Worm (Caenorhabditis elegans) whole organism, late embryonic: ENCODE results near the gene C16C8.25.

Source experiments
- C38D4.7 ChIP-seq: fragments of 200-800 bp; sonication (Bioruptor generic); optimal IDR thresholded peaks from 2 replicates; lab custom pipeline; 2018; ENCODE audit warnings: mild to moderate bottlenecking, missing genetic modification characterization, moderate library complexity, missing compliant biosample characterization
- T23F11.4 ChIP-seq: fragments of 200-800 bp; sonication (Bioruptor generic); optimal IDR thresholded peaks from 2 replicates; lab custom pipeline; 2018; ENCODE audit warnings: mild to moderate bottlenecking, missing genetic modification characterization, missing compliant biosample characterization
- Y22D7AL.16 ChIP-seq: sonication (generic microtip); optimal IDR thresholded peaks from 2 replicates; lab custom pipeline; 2016; ENCODE audit warnings: missing genetic modification characterization, missing compliant biosample characterization
- ahr-1 ChIP-seq: sonication (generic microtip); optimal IDR thresholded peaks from 2 replicates; lab custom pipeline; 2016; ENCODE audit warnings: missing genetic modification characterization, missing compliant biosample characterization
- ceh-18 ChIP-seq: sonication (generic microtip); optimal IDR thresholded peaks from 2 replicates; lab custom pipeline; 2016; ENCODE audit warnings: missing genetic modification characterization, missing compliant biosample characterization
- ceh-19 ChIP-seq: fragments of 200-800 bp; sonication (Bioruptor generic); optimal IDR thresholded peaks from 2 replicates; lab custom pipeline; 2018; ENCODE audit warnings: mild to moderate bottlenecking, missing genetic modification characterization, missing compliant biosample characterization
- ceh-2 ChIP-seq: sonication (generic microtip); optimal IDR thresholded peaks from 2 replicates; lab custom pipeline; 2016; ENCODE audit warnings: missing genotype, missing genetic modification characterization, missing compliant biosample characterization
- ceh-24 ChIP-seq: sonication (generic microtip); optimal IDR thresholded peaks from 2 replicates; lab custom pipeline; 2016; ENCODE audit warnings: mild to moderate bottlenecking, missing genetic modification characterization, missing compliant biosample characterization
- ceh-30 ChIP-seq: fragments of 150-350 bp; optimal IDR thresholded peaks from 2 replicates; lab custom pipeline; 2014; ENCODE audit warnings: missing biosample characterization, missing genetic modification characterization
- ceh-31 ChIP-seq: sonication (generic microtip); optimal IDR thresholded peaks from 2 replicates; lab custom pipeline; 2016; ENCODE audit warnings: missing genetic modification characterization, missing compliant biosample characterization
- ceh-34 ChIP-seq: sonication (generic microtip); optimal IDR thresholded peaks from 2 replicates; lab custom pipeline; 2016; ENCODE audit warnings: mild to moderate bottlenecking, missing genetic modification characterization, missing compliant biosample characterization
- ceh-48 ChIP-seq: sonication (generic microtip); optimal IDR thresholded peaks from 2 replicates; lab custom pipeline; 2016; ENCODE audit warnings: missing genetic modification characterization, inconsistent platforms, missing compliant biosample characterization
- ceh-6 ChIP-seq: fragments of 200-800 bp; sonication (Bioruptor generic); optimal IDR thresholded peaks from 2 replicates; lab custom pipeline; 2018; ENCODE audit warnings: mild to moderate bottlenecking, missing genetic modification characterization, missing compliant biosample characterization
- che-1 ChIP-seq: sonication (generic microtip); optimal IDR thresholded peaks from 2 replicates; lab custom pipeline; 2016; ENCODE audit warnings: mild to moderate bottlenecking, missing genetic modification characterization, missing compliant biosample characterization
- elt-2 ChIP-seq: sonication (generic microtip); optimal IDR thresholded peaks from 2 replicates; lab custom pipeline; 2016; ENCODE audit warnings: missing genetic modification reagents, missing genetic modification characterization, missing compliant biosample characterization
- elt-4 ChIP-seq: sonication (generic microtip); optimal IDR thresholded peaks from 2 replicates; lab custom pipeline; 2016; ENCODE audit warnings: missing genetic modification characterization, missing compliant biosample characterization
- fkh-10 ChIP-seq: fragments of 150-350 bp; optimal IDR thresholded peaks from 2 replicates; lab custom pipeline; 2014; ENCODE audit warnings: missing biosample characterization, missing genetic modification reagents, missing genetic modification characterization
- fkh-6 ChIP-seq: sonication (generic microtip); optimal IDR thresholded peaks from 2 replicates; lab custom pipeline; 2016; ENCODE audit warnings: missing genetic modification characterization, missing compliant biosample characterization
- hlh-6 ChIP-seq: sonication (generic microtip); optimal IDR thresholded peaks from 2 replicates; lab custom pipeline; 2016; ENCODE audit warnings: missing genotype, missing genetic modification characterization, missing compliant biosample characterization
- lim-6 ChIP-seq: sonication (generic microtip); optimal IDR thresholded peaks from 2 replicates; lab custom pipeline; 2016; ENCODE audit warnings: missing genetic modification characterization, missing compliant biosample characterization
- lin-11 ChIP-seq: fragments of 200-800 bp; sonication (Bioruptor generic); optimal IDR thresholded peaks from 2 replicates; lab custom pipeline; 2018; ENCODE audit warnings: mild to moderate bottlenecking, missing genetic modification characterization, missing compliant biosample characterization
- mec-3 ChIP-seq: sonication (generic microtip); optimal IDR thresholded peaks from 2 replicates; lab custom pipeline; 2016; ENCODE audit warnings: borderline replicate concordance, missing genetic modification characterization, missing compliant biosample characterization
- nfya-1 ChIP-seq: sonication (generic microtip); optimal IDR thresholded peaks from 2 replicates; lab custom pipeline; 2017; ENCODE audit warnings: missing genetic modification characterization, mild to moderate bottlenecking, missing compliant biosample characterization, antibody characterized with exemption, moderate library complexity
- nhr-11 ChIP-seq: fragments of 150-350 bp; optimal IDR thresholded peaks from 2 replicates; lab custom pipeline; 2014; ENCODE audit warnings: missing biosample characterization, missing genetic modification characterization
- nhr-232 ChIP-seq: sonication (generic microtip); optimal IDR thresholded peaks from 2 replicates; lab custom pipeline; 2016; ENCODE audit warnings: missing genetic modification characterization, missing compliant biosample characterization
- npax-4 ChIP-seq: sonication (generic microtip); optimal IDR thresholded peaks from 2 replicates; lab custom pipeline; 2016; ENCODE audit warnings: missing genetic modification characterization, missing compliant biosample characterization
- pha-2 ChIP-seq: sonication (generic microtip); optimal IDR thresholded peaks from 2 replicates; lab custom pipeline; 2017; ENCODE audit warnings: mild to moderate bottlenecking, missing genetic modification characterization, missing compliant biosample characterization
- pha-4 ChIP-seq: fragments of 150-350 bp; optimal IDR thresholded peaks from 2 replicates; lab custom pipeline; 2018; ENCODE audit warnings: missing biosample characterization, missing genetic modification reagents, missing genetic modification characterization
- pros-1 ChIP-seq: fragments of 150-350 bp; optimal IDR thresholded peaks from 2 replicates; lab custom pipeline; 2014; ENCODE audit warnings: missing biosample characterization, missing genetic modification reagents, missing genetic modification characterization
- sox-2 ChIP-seq: fragments of 200-800 bp; sonication (Bioruptor generic); IDR thresholded peaks from 2 replicates; pipeline ENCODE4 v1.3.6; 2022; ENCODE audit warnings: missing genetic modification reagents, missing genetic modification characterization, missing compliant biosample characterization
- syd-9 ChIP-seq: sonication (generic microtip); optimal IDR thresholded peaks from 2 replicates; lab custom pipeline; 2016; ENCODE audit warnings: mild to moderate bottlenecking, missing genetic modification characterization, moderate library complexity, missing compliant biosample characterization
- tbx-7 ChIP-seq: sonication (generic microtip); optimal IDR thresholded peaks from 2 replicates; lab custom pipeline; 2016; ENCODE audit warnings: missing genotype, missing genetic modification characterization, missing compliant biosample characterization
- ttx-3 ChIP-seq: sonication (generic microtip); optimal IDR thresholded peaks from 2 replicates; lab custom pipeline; 2016; ENCODE audit warnings: missing genetic modification reagents, missing genetic modification characterization, missing compliant biosample characterization
- unc-3 ChIP-seq, 2 experiments: fragments of 200-800 bp in 1 of 2; sonication (Bioruptor generic) in 1 of 2; sonication (generic microtip) in 1 of 2; conservative IDR thresholded peaks in 1 of 2; optimal IDR thresholded peaks in 1 of 2; 2 replicates each; pipeline versions ENCODE4 v1.3.6 to Lab custom; 2016 to 2022; ENCODE audit warnings: missing compliant biosample characterization in 2 of 2, missing genetic modification characterization in 2 of 2, missing genetic modification reagents in 1 of 2
- unc-42 ChIP-seq: sonication (generic microtip); optimal IDR thresholded peaks from 2 replicates; lab custom pipeline; 2016; ENCODE audit warnings: missing genotype, missing genetic modification characterization, missing compliant biosample characterization
- ztf-16 ChIP-seq: sonication (generic microtip); optimal IDR thresholded peaks from 2 replicates; lab custom pipeline; 2017; ENCODE audit warnings: missing genetic modification characterization, missing compliant biosample characterization

Gene C16C8.25

DNA sequence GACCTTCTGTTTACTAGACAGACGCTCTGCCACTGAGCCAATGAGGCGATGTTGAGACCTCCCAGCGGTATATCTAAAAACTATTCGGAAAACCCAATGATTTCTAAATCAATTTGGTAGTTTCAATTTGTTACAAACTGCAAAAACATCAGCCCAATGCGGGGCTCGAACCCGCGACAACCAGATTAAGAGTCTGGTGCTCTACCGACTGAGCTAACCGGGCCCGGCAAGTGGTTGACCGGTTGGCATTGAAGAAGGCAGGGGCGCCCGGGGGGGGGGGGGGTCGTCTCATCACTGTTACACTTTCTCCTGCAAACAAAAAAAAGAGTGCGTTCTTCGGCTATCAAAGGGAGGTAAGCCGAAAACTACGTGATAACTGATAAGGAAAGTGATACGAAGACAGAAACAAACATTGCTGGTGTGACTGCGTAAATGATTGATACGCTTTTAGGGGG is 9.8 kb upstream of the C16C8.25 start (continued):
- TF ChIP-seq lim-6 (tag; lab: Kevin White, UChicago) (no peak), ztf-16 (tag; lab: Kevin White, UChicago) (no peak), ceh-19 (GFP tag; lab: Kevin White, UChicago) (peak; percentile 16), nhr-232 (tag; lab: Kevin White, UChicago) (no peak), ceh-48 (no peak), C38D4.7 (GFP tag; lab: Kevin White, UChicago) (peak; percentile 57), ceh-6 (peak; percentile 64), unc-3 (GFP tag; conservative IDR thresholded peaks at IDR 0.05; lab: Robert Waterston, UW) (peak; percentile 56; the same call in 1 of the 2 replicates), unc-3 (tag; optimal IDR thresholded peaks at IDR 0.05; lab: Kevin White, UChicago) (no peak), syd-9 (tag; lab: Kevin White, UChicago) (no peak), sox-2 (GFP tag; lab: Robert Waterston, UW) (no peak), tbx-7 (tag; lab: Kevin White, UChicago) (no peak), ceh-31 (tag; lab: Kevin White, UChicago) (no peak), ceh-18 (tag; lab: Kevin White, UChicago) (no peak), pha-4 (tag; lab: Kevin White, UChicago) (no peak), T23F11.4 (GFP tag; lab: Kevin White, UChicago) (peak; percentile 26), npax-4 (tag; lab: Kevin White, UChicago) (no peak), ceh-2 (tag; lab: Kevin White, UChicago) (peak; percentile 40), hlh-6 (tag; lab: Kevin White, UChicago) (peak; percentile 63), unc-42 (no peak), ceh-30 (tag; lab: Kevin White, UChicago) (no peak), ttx-3 (no peak), nhr-11 (no peak), Y22D7AL.16 (tag; lab: Kevin White, UChicago) (peak; percentile 42), nfya-1 (tag; lab: Kevin White, UChicago) (no peak), ceh-24 (tag; lab: Kevin White, UChicago) (no peak), fkh-10 (GFP tag; lab: Kevin White, UChicago) (no peak), elt-2 (tag; lab: Kevin White, UChicago) (peak; percentile 97), mec-3 (tag; lab: Kevin White, UChicago) (no peak), che-1 (peak; percentile 63), lin-11 (peak; percentile 15), pha-2 (tag; lab: Kevin White, UChicago) (peak; percentile 56), elt-4 (tag; lab: Kevin White, UChicago) (no peak)

DNA sequence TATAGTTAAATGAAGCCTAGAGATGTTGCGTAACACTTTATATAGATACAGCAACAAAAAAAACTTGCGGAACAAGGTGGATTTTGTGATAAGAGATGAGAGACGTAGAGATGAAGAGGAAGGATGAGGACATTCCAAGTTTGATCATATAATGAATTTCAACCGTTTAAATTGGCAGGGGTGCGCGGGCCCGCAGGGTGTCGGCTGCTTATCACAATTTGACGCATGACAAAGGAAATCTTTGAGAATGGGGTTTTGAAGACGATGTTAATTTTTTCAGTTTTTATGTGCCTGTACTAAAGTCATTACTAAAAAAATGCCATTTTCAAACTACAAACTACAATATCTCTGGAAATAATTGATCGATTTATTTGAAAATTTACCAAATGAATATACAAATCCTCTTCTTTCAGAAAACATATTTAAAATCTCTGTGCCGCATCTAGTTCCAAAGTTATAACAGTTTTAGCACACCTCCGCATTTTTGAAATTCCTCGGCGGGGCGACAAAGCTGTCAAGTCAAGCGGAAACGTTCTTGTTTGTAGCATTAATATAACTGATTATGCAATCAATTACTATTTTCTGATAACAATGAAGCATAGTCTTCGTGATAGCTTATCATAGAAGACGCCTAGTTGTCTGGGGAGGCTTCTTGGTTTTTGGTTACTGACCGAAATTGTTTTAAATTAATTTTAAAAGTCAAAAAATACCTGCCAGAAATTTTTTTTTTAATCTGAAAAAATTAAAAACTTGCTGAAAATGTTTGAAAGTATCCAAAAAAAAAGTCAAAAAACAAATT is 9.0 kb upstream of the C16C8.25 start:
- no peak for TF ChIP-seq ahr-1 (tag; lab: Kevin White, UChicago)
- TF ChIP-seq lin-11, result no peak
- no peak for TF ChIP-seq sox-2 (GFP tag; lab: Robert Waterston, UW)
- no peak for TF ChIP-seq pros-1 (tag; lab: Kevin White, UChicago)
- TF ChIP-seq T23F11.4 (GFP tag; lab: Kevin White, UChicago), result no peak
- peak; percentile 39 for TF ChIP-seq elt-2 (tag; lab: Kevin White, UChicago)
- TF ChIP-seq, all 69 proteins: peak for 1

DNA sequence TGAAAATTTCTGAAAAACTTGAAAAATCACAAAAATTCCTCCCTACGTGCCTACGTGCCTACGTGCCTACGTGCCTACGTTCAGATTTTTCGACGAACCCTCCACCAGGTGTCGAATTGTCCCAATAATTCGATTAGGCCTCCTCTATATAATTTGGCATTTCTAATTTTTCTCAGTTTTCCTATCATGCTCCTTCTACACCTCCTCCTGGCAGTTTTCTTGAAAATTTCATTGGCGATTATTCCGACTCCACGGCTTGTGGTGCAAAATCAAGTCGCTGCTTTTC is 8.4 kb upstream of the C16C8.25 start, which contains the start of gene C16C8.17:
Gene C16C8.17 (plus strand): TSS at position 187 of the 286 bp plus-strand sequence.
- TF ChIP-seq fkh-6, result no peak
- no peak for TF ChIP-seq fkh-10 (GFP tag; lab: Kevin White, UChicago)
- no peak for TF ChIP-seq ceh-34 (tag; lab: Kevin White, UChicago)
- no peak for TF ChIP-seq ceh-19 (GFP tag; lab: Kevin White, UChicago)
- TF ChIP-seq, all 69 proteins: peak for 0
